Fruit fly (Drosophila melanogaster) whole organism, embryonic: Measurements from ENCODE around the gene pav.

ENCODE experiments used
- Myb ChIP-seq: fragments of 200-800 bp; sonication (Bioruptor generic); optimal IDR thresholded peaks from 2 replicates; lab custom pipeline; 2016; ENCODE audit warnings: missing biosample characterization, missing genetic modification characterization
- Sry-β ChIP-seq: fragments of 200-800 bp; sonication (Bioruptor generic); optimal IDR thresholded peaks from 2 replicates; lab custom pipeline; 2018; ENCODE audit warnings: missing biosample characterization, mild to moderate bottlenecking, missing genetic modification characterization, moderate library complexity
- fd96Cb ChIP-seq: fragments of 200-800 bp; sonication (Bioruptor generic); optimal IDR thresholded peaks from 2 replicates; lab custom pipeline; 2018; ENCODE audit warnings: missing biosample characterization, mild to moderate bottlenecking, missing genetic modification characterization, moderate library complexity
- slou ChIP-seq: fragments of 200-800 bp; sonication (Bioruptor generic); optimal IDR thresholded peaks from 3 replicates; lab custom pipeline; 2016; ENCODE audit warnings: missing biosample characterization, missing genetic modification characterization

DNA sequence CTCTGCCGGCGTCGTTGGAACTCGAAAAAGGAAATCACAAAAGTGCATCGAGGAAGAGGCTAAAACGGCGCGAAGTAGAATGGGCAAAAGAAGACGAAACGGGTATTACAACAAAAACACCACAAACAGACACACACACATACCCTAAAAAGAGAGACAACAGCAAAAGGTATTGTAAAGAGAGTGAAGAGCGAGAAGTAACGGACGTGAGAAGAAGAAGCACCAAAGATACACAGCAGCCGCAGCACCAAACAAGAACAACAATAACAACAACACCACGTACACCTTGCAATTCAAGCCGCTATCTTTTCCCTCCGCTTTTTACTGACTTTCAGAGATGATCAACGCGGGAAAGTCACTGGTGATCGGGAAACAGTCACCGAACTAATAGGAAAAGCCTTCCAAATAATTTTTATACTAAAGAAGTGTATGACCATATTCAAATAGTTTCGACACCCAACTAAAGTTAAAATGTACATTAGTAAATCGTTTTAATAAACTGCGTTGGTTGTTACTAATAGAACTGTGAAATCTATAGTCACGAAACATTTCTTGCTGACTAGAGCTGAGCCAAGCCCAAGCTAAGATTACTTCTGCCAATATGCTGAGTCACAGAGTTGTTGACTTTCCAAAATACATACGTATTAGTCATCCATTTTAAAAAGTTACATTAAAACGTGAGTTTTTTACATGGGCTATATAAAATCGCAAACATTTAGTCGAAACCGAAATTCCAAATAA is 9.8 kb downstream of the pav start:
- TF ChIP-seq slou (GFP tag; lab: Kevin White, UChicago) (no peak), fd96Cb (no peak), Sry-β (GFP tag; lab: Kevin White, UChicago) (peak; percentile 85), Myb (GFP tag; lab: Kevin White, UChicago) (peak; percentile 8)
